Fruit fly (Drosophila melanogaster): ENCODE data around the gene indra.

indra gene

dm6 chr3L:1323136-1323535 is 19.1 kb downstream of the indra start (continued):
- TF ChIP-seq CG33213 (GFP tag; optimal IDR thresholded peaks at IDR 0.05), result peak; percentile 45
- TF ChIP-seq CG18764 (GFP tag; optimal IDR thresholded peaks at IDR 0.05), result peak; percentile 50
- peak; percentile 69 for TF ChIP-seq CG6254 (GFP tag; optimal IDR thresholded peaks at IDR 0.05)
- TF ChIP-seq tgo (GFP tag; IDR thresholded peaks at IDR 0.05), result peak; percentile 27; the same call in 1 of the 3 replicates
- peak; percentile 73 for TF ChIP-seq CG10209 (GFP tag; optimal IDR thresholded peaks at IDR 0.05)
- peak; percentile 76 for TF ChIP-seq CG13424 (tag; optimal IDR thresholded peaks at IDR 0.05)
- TF ChIP-seq CG17912 (GFP tag; optimal IDR thresholded peaks at IDR 0.05), result no peak
- peak; percentile 57 for TF ChIP-seq Atf-2 (GFP tag; optimal IDR thresholded peaks at IDR 0.05)
- TF ChIP-seq Mes4 (GFP tag; optimal IDR thresholded peaks at IDR 0.05), result peak; percentile 69
- TF ChIP-seq ab (GFP tag; optimal IDR thresholded peaks at IDR 0.05), result no peak
- TF ChIP-seq CG10543 (GFP tag; optimal IDR thresholded peaks at IDR 0.05), result no peak
- no peak for TF ChIP-seq Poxn (GFP tag; IDR thresholded peaks at IDR 0.05)
- no peak for TF ChIP-seq CG13894 (tag; optimal IDR thresholded peaks at IDR 0.05)
- peak; percentile 62 for TF ChIP-seq CG7786 (GFP tag; optimal IDR thresholded peaks at IDR 0.05)
- no peak for TF ChIP-seq Hmx (GFP tag; optimal IDR thresholded peaks at IDR 0.05)
- no peak for TF ChIP-seq hbn (GFP tag; IDR thresholded peaks at IDR 0.05; ENCODE audit: partially characterized antibody)
- TF ChIP-seq dan (GFP tag; IDR thresholded peaks at IDR 0.05), result peak; percentile 10; the same call in 1 of the 2 replicates
- peak; percentile 38 for TF ChIP-seq crc (GFP tag; optimal IDR thresholded peaks at IDR 0.05)
- TF ChIP-seq CG10979 (tag; optimal IDR thresholded peaks at IDR 0.05), result peak; percentile 88
- TF ChIP-seq CG15479 (GFP tag; optimal IDR thresholded peaks at IDR 0.05), result no peak
- peak; percentile 35 for TF ChIP-seq MTF-1 (GFP tag; optimal IDR thresholded peaks at IDR 0.05; ENCODE audit: borderline replicate concordance)
- TF ChIP-seq Rx (GFP tag; IDR thresholded peaks at IDR 0.05), result 0 out of 2 replicates have a peak, but pooled peaks have one; percentile 16
- peak; percentile 60; the same call in 1 of the 3 replicates for TF ChIP-seq Optix (GFP tag; IDR thresholded peaks at IDR 0.05)
- peak; percentile 62 for TF ChIP-seq esg (GFP tag; conservative IDR thresholded peaks at IDR 0.05)
- no peak for TF ChIP-seq CG1832 (GFP tag; optimal IDR thresholded peaks at IDR 0.05)
- TF ChIP-seq CG10654 (GFP tag; optimal IDR thresholded peaks at IDR 0.05), result peak; percentile 49
- TF ChIP-seq CG12071 (GFP tag; optimal IDR thresholded peaks at IDR 0.05), result peak; percentile 13
- TF ChIP-seq wdn (GFP tag; IDR thresholded peaks at IDR 0.05), result no peak
- no peak for TF ChIP-seq ro (GFP tag; IDR thresholded peaks at IDR 0.05)
- no peak for TF ChIP-seq Adf1 (GFP tag; IDR thresholded peaks at IDR 0.05)
- peak; percentile 84 for TF ChIP-seq Xrp1 (GFP tag; IDR thresholded peaks at IDR 0.05)
- no peak for TF ChIP-seq br (optimal IDR thresholded peaks at IDR 0.05)
- TF ChIP-seq Ptx1 (GFP tag; IDR thresholded peaks at IDR 0.05), result peak; percentile 41
- TF ChIP-seq Kr (GFP tag; optimal IDR thresholded peaks at IDR 0.05), result no peak
- TF ChIP-seq pho (GFP tag; optimal IDR thresholded peaks at IDR 0.05), result peak; percentile 11
- TF ChIP-seq HHEX (GFP tag; optimal IDR thresholded peaks at IDR 0.05), result peak; percentile 25
- peak; percentile 88 for TF ChIP-seq CG33557 (GFP tag; optimal IDR thresholded peaks at IDR 0.05)
- TF ChIP-seq YL-1 (GFP tag; optimal IDR thresholded peaks at IDR 0.05), result no peak
- TF ChIP-seq gcm2 (GFP tag; optimal IDR thresholded peaks at IDR 0.05), result peak; percentile 34
- peak; percentile 37 for TF ChIP-seq CG6654 (GFP tag; optimal IDR thresholded peaks at IDR 0.05)
- no peak for TF ChIP-seq CG4404 (GFP tag; IDR thresholded peaks at IDR 0.05)
- no peak for TF ChIP-seq CG13123 (GFP tag; optimal IDR thresholded peaks at IDR 0.05)
- peak in 1 of 3 experiments; percentile 93 for TF ChIP-seq lola (GFP tag; optimal IDR thresholded peaks at IDR 0.05)
- 0 out of 3 replicates have a peak, but pooled peaks have one; percentile 13 for TF ChIP-seq ase (GFP tag; IDR thresholded peaks at IDR 0.05)
- TF ChIP-seq tap (tag; optimal IDR thresholded peaks at IDR 0.05), result peak; percentile 67
- no peak for TF ChIP-seq sna (GFP tag; IDR thresholded peaks at IDR 0.05; ENCODE audit: partially characterized antibody)
- TF ChIP-seq pfk (GFP tag; optimal IDR thresholded peaks at IDR 0.05), result no peak
- peak; percentile 3 for TF ChIP-seq Vsx1 (GFP tag; optimal IDR thresholded peaks at IDR 0.05)
- no peak for TF ChIP-seq ham (GFP tag; IDR thresholded peaks at IDR 0.05)
- peak; percentile 24 for TF ChIP-seq caup (GFP tag; optimal IDR thresholded peaks at IDR 0.05; ENCODE audit: severe bottlenecking)
- peak; percentile 86 for TF ChIP-seq kni (GFP tag; optimal IDR thresholded peaks at IDR 0.05)

All from whole organism, embryonic.